Worm (Caenorhabditis elegans) whole organism, L2 larva: ENCODE measurements around the gene mlp-1.

Source experiments
- ceh-82 ChIP-seq: fragments of 150-350 bp; optimal IDR thresholded peaks from 2 replicates; lab custom pipeline; 2014; ENCODE audit warnings: missing biosample characterization, missing genetic modification characterization
- egl-27 ChIP-seq: sonication (generic microtip); optimal IDR thresholded peaks from 3 replicates; lab custom pipeline; 2017; ENCODE audit warnings: missing biosample characterization, missing genetic modification reagents, missing genetic modification characterization
- elt-3 ChIP-seq: sonication (generic microtip); optimal IDR thresholded peaks from 2 replicates; lab custom pipeline; 2017; ENCODE audit warnings: missing biosample characterization, missing genetic modification characterization
- nhr-11 ChIP-seq: fragments of 150-350 bp; optimal IDR thresholded peaks from 2 replicates; lab custom pipeline; 2014; ENCODE audit warnings: missing biosample characterization, missing genetic modification characterization
- nhr-23 ChIP-seq: fragments of 150-350 bp; optimal IDR thresholded peaks from 2 replicates; lab custom pipeline; 2014; ENCODE audit warnings: missing biosample characterization, missing genetic modification reagents, missing genetic modification characterization
- unc-39 ChIP-seq: fragments of 150-350 bp; optimal IDR thresholded peaks from 2 replicates; lab custom pipeline; 2014; ENCODE audit warnings: missing biosample characterization, missing genetic modification characterization
- unc-55 ChIP-seq: fragments of 150-350 bp; sonication (generic microtip); optimal IDR thresholded peaks from 3 replicates; lab custom pipeline; 2014; ENCODE audit warnings: missing biosample characterization, missing genetic modification reagents, missing genetic modification characterization

DNA sequence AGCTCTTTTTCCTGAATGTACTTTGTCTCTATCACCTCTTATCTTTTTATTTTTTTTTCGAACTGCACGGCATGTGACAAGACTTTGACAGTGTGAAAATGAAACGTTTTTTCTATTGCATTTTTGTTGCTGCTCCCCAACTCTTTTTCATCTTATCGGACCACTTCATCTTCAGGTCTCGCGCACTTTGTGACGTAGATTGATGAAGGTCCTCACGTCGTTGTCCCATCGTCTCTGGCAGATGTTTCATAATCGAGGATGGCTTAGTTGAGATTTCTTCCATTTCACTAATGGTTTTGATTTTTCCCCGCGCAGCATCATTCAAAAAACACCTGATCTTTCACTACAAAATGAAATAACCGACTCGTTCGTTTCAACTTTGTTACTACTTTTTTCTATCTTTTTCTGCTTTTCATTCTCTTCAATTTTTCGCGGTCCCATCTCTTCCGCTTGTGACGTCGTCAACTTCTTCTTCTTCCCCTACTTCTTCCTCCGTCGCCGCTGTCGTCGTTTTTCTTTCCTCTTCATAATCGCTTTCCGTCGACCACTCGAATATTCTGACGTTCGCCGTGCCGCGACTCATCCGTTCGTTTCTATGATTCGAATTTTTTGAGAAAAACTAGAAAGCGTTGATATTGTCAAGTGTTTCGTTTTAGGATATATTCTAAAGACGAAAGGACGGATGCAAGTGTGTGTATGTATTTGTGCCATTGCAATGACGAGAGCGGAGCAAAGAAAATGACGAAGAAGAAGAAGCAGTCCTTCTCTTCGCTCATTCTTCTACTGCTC is 16.5 kb upstream of the mlp-1 start, which contains the start of gene T04C9.2:
- TF ChIP-seq unc-39 (no peak), egl-27 (no peak), ceh-82 (no peak), nhr-23 (tag; lab: Kevin White, UChicago) (no peak), nhr-11 (no peak), elt-3 (no peak), unc-55 (GFP tag; lab: Kevin White, UChicago) (peak; percentile 22)
